Worm (Caenorhabditis elegans) whole organism, L3 larva: Measurements from ENCODE around the gene rap-3.

Source experiments
- ZK546.5 ChIP-seq: sonication (generic microtip); optimal IDR thresholded peaks from 2 replicates; lab custom pipeline; 2017; ENCODE audit warnings: missing biosample characterization, missing genetic modification characterization
- ama-1 ChIP-seq: fragments of 150-350 bp; optimal IDR thresholded peaks from 2 replicates; lab custom pipeline; 2018
- daf-12 ChIP-seq: fragments of 150-350 bp; optimal IDR thresholded peaks from 2 replicates; lab custom pipeline; 2014; ENCODE audit warnings: missing biosample characterization, missing genetic modification reagents, missing genetic modification characterization
- elt-3 ChIP-seq, 3 experiments: fragments of 150-350 bp in 1 of 3; sonication (generic microtip) in 2 of 3; optimal IDR thresholded peaks; 2 replicates in 2 of 3; 4 replicates in 1 of 3; lab custom pipeline; 2014 to 2017; ENCODE audit warnings: missing biosample characterization in 3 of 3, missing genetic modification characterization in 3 of 3
- fos-1 ChIP-seq: fragments of 150-350 bp; optimal IDR thresholded peaks from 2 replicates; lab custom pipeline; 2014; ENCODE audit warnings: missing biosample characterization, missing genetic modification characterization
- lin-39 ChIP-seq: fragments of 150-350 bp; optimal IDR thresholded peaks from 2 replicates; lab custom pipeline; 2018; ENCODE audit warnings: missing biosample characterization, missing genetic modification reagents, missing genetic modification characterization
- nfya-1 ChIP-seq: sonication (generic microtip); optimal IDR thresholded peaks from 2 replicates; lab custom pipeline; 2017; ENCODE audit warnings: missing genetic modification characterization, mild to moderate bottlenecking, missing compliant biosample characterization, antibody characterized with exemption, moderate library complexity; ENCODE audit not compliant: insufficient read depth
- nhr-237 ChIP-seq: fragments of 150-350 bp; optimal IDR thresholded peaks from 2 replicates; lab custom pipeline; 2014; ENCODE audit warnings: missing biosample characterization, missing genetic modification characterization
- nhr-43 ChIP-seq: sonication (generic microtip); optimal IDR thresholded peaks from 2 replicates; lab custom pipeline; 2016; ENCODE audit warnings: mild to moderate bottlenecking, missing genetic modification characterization, missing compliant biosample characterization; ENCODE audit not compliant: poor library complexity, severe bottlenecking
- pqm-1 ChIP-seq: fragments of 150-350 bp; optimal IDR thresholded peaks from 2 replicates; lab custom pipeline; 2017; ENCODE audit warnings: missing biosample characterization, missing genetic modification characterization, inconsistent platforms
- unc-62 ChIP-seq: fragments of 150-350 bp; sonication (generic microtip); optimal IDR thresholded peaks from 4 replicates; lab custom pipeline; 2014; ENCODE audit warnings: missing biosample characterization, missing genetic modification reagents, missing genetic modification characterization
- ztf-11 ChIP-seq: fragments of 150-350 bp; optimal IDR thresholded peaks from 2 replicates; lab custom pipeline; 2014; ENCODE audit warnings: missing biosample characterization, missing genetic modification characterization

- no peak for TF ChIP-seq nhr-237 (tag; lab: Kevin White, UChicago)
- no peak for TF ChIP-seq unc-62 (GFP tag; lab: Kevin White, UChicago)
- no peak for TF ChIP-seq nhr-43
- TF ChIP-seq nfya-1 (tag; lab: Kevin White, UChicago): no peak
- no peak for TF ChIP-seq fos-1
- no peak for TF ChIP-seq ama-1
- no peak for TF ChIP-seq elt-3 (tag; optimal IDR thresholded peaks at IDR 0.05; lab: Kevin White, UChicago)
- TF ChIP-seq ZK546.5 (tag; lab: Kevin White, UChicago): no peak
- no peak for TF ChIP-seq pqm-1 (tag; lab: Kevin White, UChicago)
- no peak for TF ChIP-seq lin-39
- TF ChIP-seq ztf-11 (tag; lab: Kevin White, UChicago): no peak
- no peak for TF ChIP-seq daf-12 (tag; lab: Kevin White, UChicago)
These were observed 17.2 kb upstream of the rap-3 start, which contains the start of gene mboa-4 for ce11 chrIV:11159886-11160285.
